Worm (Caenorhabditis elegans) whole organism, L4 larva: ENCODE results near the gene F57F4.1.

Source experiments
- D1046.2 ChIP-seq: fragments of 200-800 bp; sonication (Bioruptor generic); IDR thresholded peaks from 2 replicates; pipeline ENCODE4 v1.3.6; 2022; ENCODE audit warnings: missing genetic modification characterization, missing compliant biosample characterization
- hif-1 ChIP-seq, 2 experiments: sonication (generic microtip); optimal IDR thresholded peaks; 2 replicates each; lab custom pipeline; 2016 to 2017; ENCODE audit warnings: missing compliant biosample characterization in 2 of 2, missing genetic modification characterization in 2 of 2, missing genetic modification reagents in 2 of 2, missing genotype in 2 of 2, mild to moderate bottlenecking in 1 of 2
- lsy-2 ChIP-seq, 2 experiments: fragments of 150-350 bp in 1 of 2; sonication (generic microtip) in 1 of 2; optimal IDR thresholded peaks; 2 replicates each; lab custom pipeline; 2014 to 2017; ENCODE audit warnings: missing biosample characterization in 2 of 2, missing genetic modification characterization in 2 of 2
- nhr-77 ChIP-seq: fragments of 150-350 bp; optimal IDR thresholded peaks from 2 replicates; lab custom pipeline; 2014; ENCODE audit warnings: missing biosample characterization, missing genetic modification characterization
- rbr-2 ChIP-seq: sonication (generic microtip); optimal IDR thresholded peaks from 2 replicates; lab custom pipeline; 2016; ENCODE audit warnings: missing genotype, missing genetic modification characterization, missing compliant biosample characterization
- skn-1 ChIP-seq: fragments of 150-350 bp; optimal IDR thresholded peaks from 2 replicates; lab custom pipeline; 2014; ENCODE audit warnings: missing biosample characterization, missing genetic modification characterization
- spr-1 ChIP-seq: sonication (generic microtip); optimal IDR thresholded peaks from 2 replicates; lab custom pipeline; 2016; ENCODE audit warnings: mild to moderate bottlenecking, missing genetic modification characterization, missing compliant biosample characterization
- unc-130 ChIP-seq: sonication (generic microtip); optimal IDR thresholded peaks from 2 replicates; lab custom pipeline; 2016; ENCODE audit warnings: missing genetic modification reagents, missing genetic modification characterization, missing compliant biosample characterization
- ztf-11 ChIP-seq: fragments of 150-350 bp; optimal IDR thresholded peaks from 2 replicates; lab custom pipeline; 2014; ENCODE audit warnings: missing biosample characterization, missing genetic modification characterization

DNA sequence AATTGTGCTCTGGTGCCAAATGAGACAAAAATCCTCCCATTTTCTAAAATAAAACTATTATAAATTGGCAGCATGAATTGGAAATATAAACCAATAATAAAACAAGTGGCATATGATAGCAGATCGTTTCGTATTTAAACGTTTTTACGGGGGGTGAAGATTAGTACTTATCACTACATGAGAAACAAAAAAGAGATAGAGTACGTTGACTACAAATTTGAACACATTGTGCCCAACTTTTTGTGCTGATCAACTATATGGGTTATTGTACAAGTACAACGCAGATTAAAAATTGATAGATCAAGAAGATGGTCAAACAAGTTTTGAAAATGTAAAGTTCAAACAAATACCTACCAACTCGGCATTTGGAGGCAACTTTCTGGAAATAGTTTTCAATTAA is 21.8 kb upstream of the F57F4.1 start:
- TF ChIP-seq spr-1 (tag; lab: Kevin White, UChicago) (no peak), hif-1 (tag; optimal IDR thresholded peaks at IDR 0.05; lab: Kevin White, UChicago) (no peak), rbr-2 (tag; lab: Kevin White, UChicago) (no peak), skn-1 (no peak), nhr-77 (no peak), ztf-11 (tag; lab: Kevin White, UChicago) (no peak), unc-130 (GFP tag; lab: Kevin White, UChicago) (no peak), D1046.2 (no peak), lsy-2 (tag; optimal IDR thresholded peaks at IDR 0.05; lab: Kevin White, UChicago) (no peak)
